Worm (Caenorhabditis elegans): ENCODE results near the gene R08D7.5.

R08D7.5 gene

DNA sequence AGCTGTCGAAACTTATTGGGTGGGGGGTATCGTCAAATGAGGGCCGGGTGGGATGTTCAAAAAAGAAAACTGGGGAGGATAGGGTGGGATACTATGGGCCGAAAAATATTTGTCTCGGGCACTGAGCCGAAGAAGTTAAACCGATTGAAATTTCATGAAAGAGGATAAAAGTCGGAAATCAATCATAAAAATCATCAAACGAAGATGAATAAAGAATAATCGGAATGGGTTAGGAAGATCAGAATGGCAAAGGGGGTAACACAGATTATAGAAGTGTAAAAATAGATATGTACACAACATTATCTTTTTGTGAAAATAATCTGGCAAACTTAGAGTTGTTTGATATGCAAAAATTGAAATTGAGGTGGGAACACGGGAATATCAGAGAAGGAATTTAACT, 18.4 kb upstream of the R08D7.5 start:
- no peak for TF ChIP-seq tab-1 (GFP tag; IDR thresholded peaks at IDR 0.05)
- TF ChIP-seq ztf-23 (GFP tag; IDR thresholded peaks at IDR 0.05) = no peak
- no peak for TF ChIP-seq flt-1 (GFP tag; IDR thresholded peaks at IDR 0.05)
- no peak for TF ChIP-seq ztf-29 (GFP tag; IDR thresholded peaks at IDR 0.05)
- TF ChIP-seq cog-1 (tag; optimal IDR thresholded peaks at IDR 0.05) = no peak
- no peak for TF ChIP-seq klf-2 (GFP tag; conservative IDR thresholded peaks at IDR 0.05)
- no peak for TF ChIP-seq T22C8.4 (GFP tag; IDR thresholded peaks at IDR 0.05)
- TF ChIP-seq med-1 (GFP tag; optimal IDR thresholded peaks at IDR 0.05; ENCODE audit: insufficient read depth) = no peak
- no peak for TF ChIP-seq ref-1 (GFP tag; conservative IDR thresholded peaks at IDR 0.05)

DNA sequence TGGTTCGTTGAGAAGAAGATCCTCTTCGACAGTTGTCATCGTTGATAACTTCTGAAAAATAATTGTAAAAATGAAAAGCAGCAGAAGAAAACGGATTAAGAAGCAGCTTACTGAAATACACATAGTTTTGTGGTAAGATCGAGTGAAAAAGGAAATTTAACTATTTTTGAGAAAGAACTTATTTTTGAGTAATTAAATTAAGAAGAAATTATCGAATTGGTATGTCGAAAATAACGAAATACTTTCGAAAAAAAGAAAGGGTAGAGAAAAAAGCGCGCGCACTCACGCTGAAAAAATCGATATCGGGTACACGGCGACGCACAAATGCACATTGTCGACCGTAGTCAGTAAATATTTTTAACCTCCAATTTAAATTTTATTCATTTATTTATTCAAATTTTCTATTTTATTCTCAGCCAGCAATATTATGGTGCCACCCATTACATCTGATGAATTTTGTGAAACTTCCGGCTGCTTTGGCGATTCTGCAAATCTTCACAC, 17.7 kb upstream of the R08D7.5 start, which contains the start of the genes ZK643.5 and ZK643.2:
TSS of gene ZK643.5 (minus strand) at position 51 of the 501 bp plus-strand sequence.
TSS of gene ZK643.2 (plus strand) at position 395 of the 501 bp plus-strand sequence.
- TF ChIP-seq ztf-23 (GFP tag; IDR thresholded peaks at IDR 0.05) (no peak), T22C8.4 (GFP tag; IDR thresholded peaks at IDR 0.05) (peak; percentile 99)

DNA sequence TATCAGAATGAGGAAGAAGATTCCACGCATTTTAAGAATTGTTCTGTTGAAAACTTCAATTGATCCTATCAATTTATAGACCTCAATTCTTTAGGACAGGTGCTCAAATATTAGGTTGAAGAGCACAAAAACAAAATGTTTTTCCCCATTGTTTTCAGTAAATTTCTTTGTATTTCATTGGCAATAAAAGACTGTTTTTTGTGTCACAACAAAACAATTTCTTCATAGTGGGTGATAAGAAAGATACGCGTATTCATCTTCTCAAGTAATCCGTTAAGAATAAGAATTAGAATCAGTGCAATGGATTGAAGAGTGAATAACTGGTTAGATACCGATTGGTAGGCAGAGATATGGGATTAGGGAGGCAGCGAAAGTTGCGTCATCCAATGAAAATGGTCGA, 13.3 kb upstream of the R08D7.5 start, which contains the start of gene ZK643.6:
TSS of gene ZK643.6 (minus strand) at position 101 of the 400 bp plus-strand sequence.
- TF ChIP-seq med-1 (GFP tag; optimal IDR thresholded peaks at IDR 0.05; ENCODE audit: insufficient read depth) = no peak
- no peak for TF ChIP-seq klf-2 (GFP tag; conservative IDR thresholded peaks at IDR 0.05)
- TF ChIP-seq ref-1 (GFP tag; conservative IDR thresholded peaks at IDR 0.05) = no peak
- TF ChIP-seq flt-1 (GFP tag; IDR thresholded peaks at IDR 0.05) = no peak
- TF ChIP-seq cog-1 (tag; optimal IDR thresholded peaks at IDR 0.05) = no peak
- no peak for TF ChIP-seq ztf-29 (GFP tag; IDR thresholded peaks at IDR 0.05)

DNA sequence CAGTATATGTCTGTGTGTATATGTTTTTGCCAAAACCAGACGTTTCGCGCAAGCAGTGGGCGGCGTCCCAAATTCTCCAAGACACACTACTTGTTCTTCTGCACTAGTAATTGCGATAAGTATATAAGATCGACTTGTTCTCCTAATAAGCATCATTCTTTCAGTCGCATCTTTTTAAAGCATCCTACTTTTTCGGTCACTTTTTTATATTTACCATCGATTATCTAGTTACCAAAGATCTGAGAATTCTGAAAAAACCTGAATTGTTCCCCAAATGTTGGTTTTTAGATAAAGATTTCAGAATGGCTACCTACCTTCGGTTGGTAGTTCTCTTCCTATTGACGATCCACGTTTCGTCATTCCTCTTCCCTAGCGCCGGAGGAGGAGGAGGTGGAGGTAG, 11.9 kb upstream of the R08D7.5 start, which contains the start of gene grl-25:
TSS of gene grl-25 (plus strand) at position 301 of the 400 bp plus-strand sequence.
- TF ChIP-seq med-1 (GFP tag; optimal IDR thresholded peaks at IDR 0.05; ENCODE audit: insufficient read depth) = no peak
- TF ChIP-seq cog-1 (tag; optimal IDR thresholded peaks at IDR 0.05) = no peak
- TF ChIP-seq flt-1 (GFP tag; IDR thresholded peaks at IDR 0.05) = no peak
- TF ChIP-seq ztf-29 (GFP tag; IDR thresholded peaks at IDR 0.05) = no peak
- TF ChIP-seq klf-2 (GFP tag; conservative IDR thresholded peaks at IDR 0.05) = no peak
- no peak for TF ChIP-seq ztf-23 (GFP tag; IDR thresholded peaks at IDR 0.05)
- no peak for TF ChIP-seq tab-1 (GFP tag; IDR thresholded peaks at IDR 0.05)
- no peak for TF ChIP-seq ref-1 (GFP tag; conservative IDR thresholded peaks at IDR 0.05)

DNA sequence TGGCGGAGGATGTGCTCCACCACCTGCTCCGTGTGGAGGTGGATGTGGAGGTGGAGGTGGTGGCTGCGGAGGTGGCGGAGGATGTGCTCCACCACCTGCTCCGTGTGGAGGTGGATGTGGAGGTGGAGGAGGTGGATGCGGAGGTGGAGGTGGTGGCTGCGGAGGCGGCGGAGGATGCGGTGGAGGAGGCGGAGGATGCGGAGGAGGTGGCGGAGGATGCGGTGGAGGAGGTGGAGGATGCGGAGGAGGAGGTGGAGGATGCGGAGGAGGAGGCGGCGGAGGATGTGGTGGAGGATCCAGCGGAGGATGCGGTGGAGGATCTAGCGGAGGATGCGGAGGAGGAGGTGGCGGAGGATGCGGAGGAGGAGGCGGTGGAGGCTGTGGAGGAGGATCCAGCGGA, 11.5 kb upstream of the R08D7.5 start:
- TF ChIP-seq T22C8.4 (GFP tag; IDR thresholded peaks at IDR 0.05) (no peak), med-1 (GFP tag; optimal IDR thresholded peaks at IDR 0.05; ENCODE audit: insufficient read depth) (no peak), klf-2 (GFP tag; conservative IDR thresholded peaks at IDR 0.05) (no peak), ztf-29 (GFP tag; IDR thresholded peaks at IDR 0.05) (no peak), tab-1 (GFP tag; IDR thresholded peaks at IDR 0.05) (no peak), cog-1 (tag; optimal IDR thresholded peaks at IDR 0.05) (no peak), ref-1 (GFP tag; conservative IDR thresholded peaks at IDR 0.05) (no peak), ztf-23 (GFP tag; IDR thresholded peaks at IDR 0.05) (no peak), flt-1 (GFP tag; IDR thresholded peaks at IDR 0.05) (no peak)

DNA sequence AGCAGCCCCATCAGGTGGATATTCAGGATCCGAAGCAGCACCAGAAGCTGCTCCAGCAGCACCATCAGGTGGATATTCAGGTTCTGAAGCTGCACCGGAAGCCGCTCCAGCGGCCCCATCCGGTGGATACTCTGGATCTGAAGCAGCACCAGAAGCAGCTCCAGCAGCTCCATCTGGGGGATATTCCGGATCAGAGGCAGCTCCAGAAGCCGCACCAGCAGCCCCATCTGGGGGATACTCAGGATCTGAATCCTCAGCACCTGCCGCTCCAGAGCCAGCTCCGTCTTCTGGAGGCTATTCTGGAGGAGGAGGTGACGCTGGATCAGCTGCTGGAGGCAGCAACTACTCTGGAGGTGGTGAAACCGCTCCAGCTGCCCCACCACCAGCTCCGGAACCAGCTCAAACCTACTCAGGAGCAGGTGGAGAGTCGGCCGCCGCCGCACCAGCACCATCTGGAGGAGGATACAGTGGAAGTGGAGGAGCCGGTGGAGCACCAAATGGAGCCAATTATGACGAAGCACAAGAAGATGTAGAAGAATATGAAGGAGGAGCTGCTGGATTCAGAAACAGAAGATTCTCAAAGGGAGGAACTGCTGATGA, 9.1 kb upstream of the R08D7.5 start:
- TF ChIP-seq ztf-23 (GFP tag; IDR thresholded peaks at IDR 0.05) (0 out of 2 replicates have a peak, but pooled peaks have one; percentile 55), flt-1 (GFP tag; IDR thresholded peaks at IDR 0.05) (no peak)

DNA sequence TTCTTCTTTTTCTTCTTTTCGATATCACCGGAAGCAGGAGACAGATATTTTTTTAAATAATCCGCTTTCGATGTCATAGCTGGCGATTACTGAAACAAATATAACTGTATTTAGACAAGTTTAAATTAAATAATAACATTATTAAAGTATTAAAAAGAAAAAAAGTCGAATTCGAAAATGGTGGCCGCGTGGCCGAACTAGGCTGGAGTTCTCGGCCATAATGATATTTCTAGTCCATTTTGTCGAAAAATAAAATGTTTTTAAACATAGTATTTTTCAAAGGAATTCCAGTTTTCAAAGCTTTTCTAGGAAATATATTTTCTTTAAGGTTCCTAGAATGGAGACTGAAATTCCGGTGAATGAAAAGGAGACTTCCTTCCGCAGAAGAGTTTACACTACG, 6.3 kb upstream of the R08D7.5 start, which contains the start of the genes bud-13 and rpap-2:
TSS of gene bud-13 (minus strand) at position 89 of the 400 bp plus-strand sequence.
TSS of gene rpap-2 (plus strand) at position 329 of the 400 bp plus-strand sequence.
- TF ChIP-seq ztf-29 (GFP tag; IDR thresholded peaks at IDR 0.05) = no peak
- TF ChIP-seq ref-1 (GFP tag; conservative IDR thresholded peaks at IDR 0.05) = no peak
- no peak for TF ChIP-seq klf-2 (GFP tag; conservative IDR thresholded peaks at IDR 0.05)
- TF ChIP-seq med-1 (GFP tag; optimal IDR thresholded peaks at IDR 0.05; ENCODE audit: insufficient read depth) = no peak
- no peak for TF ChIP-seq T22C8.4 (GFP tag; IDR thresholded peaks at IDR 0.05)
- TF ChIP-seq flt-1 (GFP tag; IDR thresholded peaks at IDR 0.05) = no peak
- no peak for TF ChIP-seq ztf-23 (GFP tag; IDR thresholded peaks at IDR 0.05)
- TF ChIP-seq tab-1 (GFP tag; IDR thresholded peaks at IDR 0.05) = no peak
- TF ChIP-seq cog-1 (tag; optimal IDR thresholded peaks at IDR 0.05) = no peak

DNA sequence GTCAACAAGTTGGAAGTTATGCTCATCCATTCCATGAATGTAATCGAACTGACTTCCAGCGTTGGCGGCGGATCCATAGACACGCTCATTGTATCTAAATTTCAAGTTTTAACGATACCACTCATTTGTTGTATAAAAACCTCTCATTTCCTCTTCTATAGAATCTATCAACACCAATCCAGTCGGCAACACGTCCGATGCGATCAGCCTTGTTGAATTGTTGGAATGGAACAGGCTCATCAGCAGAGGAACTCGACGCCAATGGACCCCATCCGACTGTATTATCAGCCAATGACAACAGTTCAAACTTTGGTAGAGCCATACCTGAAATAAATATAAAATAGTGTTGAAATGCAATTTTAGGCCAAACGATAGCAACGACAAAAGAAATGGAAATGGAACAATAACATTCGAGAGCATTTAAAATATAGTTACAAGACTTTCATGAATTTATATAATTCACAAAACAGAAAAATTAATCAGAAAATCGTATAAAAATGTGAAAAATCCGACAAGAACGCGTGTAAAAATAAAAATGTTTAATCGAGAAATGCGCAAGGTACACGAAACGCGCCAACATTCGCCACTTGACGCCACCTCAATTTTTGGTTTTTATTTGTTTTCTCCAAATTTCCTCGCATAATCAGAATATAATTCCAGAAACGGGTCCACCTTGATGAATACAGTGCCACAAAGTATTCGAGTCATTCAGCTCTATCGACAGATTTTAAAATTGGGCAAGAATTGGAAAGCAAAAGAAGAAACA, 2.5 kb upstream of the R08D7.5 start, which contains the start of the genes eif-3.D and R08D7.4:
TSS of gene eif-3.D (minus strand) at position 324 of the 766 bp plus-strand sequence.
TSS of gene R08D7.4 (plus strand) at position 638 of the 766 bp plus-strand sequence.
- peak; percentile 54 for TF ChIP-seq med-1 (GFP tag; optimal IDR thresholded peaks at IDR 0.05; ENCODE audit: insufficient read depth)
- TF ChIP-seq ref-1 (GFP tag; conservative IDR thresholded peaks at IDR 0.05) = no peak
- peak; percentile 66; the same call in 1 of the 2 replicates for TF ChIP-seq ztf-23 (GFP tag; IDR thresholded peaks at IDR 0.05)
- TF ChIP-seq ztf-29 (GFP tag; IDR thresholded peaks at IDR 0.05) = no peak
- TF ChIP-seq klf-2 (GFP tag; conservative IDR thresholded peaks at IDR 0.05) = no peak
- no peak for TF ChIP-seq cog-1 (tag; optimal IDR thresholded peaks at IDR 0.05)
- TF ChIP-seq flt-1 (GFP tag; IDR thresholded peaks at IDR 0.05) = 0 out of 2 replicates have a peak, but pooled peaks have one; percentile 47
- TF ChIP-seq T22C8.4 (GFP tag; IDR thresholded peaks at IDR 0.05) = no peak
- TF ChIP-seq tab-1 (GFP tag; IDR thresholded peaks at IDR 0.05) = peak; percentile 57; the same call in 1 of the 2 replicates

DNA sequence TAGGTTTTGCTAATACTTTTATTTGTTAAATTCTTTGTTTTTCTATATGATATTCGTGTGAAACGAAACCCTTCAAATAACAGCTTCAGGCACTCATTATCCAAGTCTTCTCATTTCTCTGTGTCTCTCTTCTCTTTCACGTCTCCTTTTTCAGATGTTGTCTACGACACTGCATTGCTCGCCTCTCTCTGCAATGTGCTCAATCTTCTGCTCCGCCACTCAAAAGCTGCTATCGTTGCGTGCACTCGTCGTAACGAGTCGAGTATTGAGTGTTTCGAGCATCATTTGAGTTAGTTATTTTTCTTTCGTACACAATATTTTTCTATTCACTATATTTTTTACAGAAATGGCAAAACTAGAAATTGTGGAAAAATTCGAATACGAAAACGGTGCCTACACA, 763 bp upstream of the R08D7.5 start:
- TF ChIP-seq ref-1 (GFP tag; conservative IDR thresholded peaks at IDR 0.05) = no peak
- no peak for TF ChIP-seq T22C8.4 (GFP tag; IDR thresholded peaks at IDR 0.05)
- TF ChIP-seq med-1 (GFP tag; optimal IDR thresholded peaks at IDR 0.05; ENCODE audit: insufficient read depth) = no peak
- no peak for TF ChIP-seq klf-2 (GFP tag; conservative IDR thresholded peaks at IDR 0.05)
- TF ChIP-seq ztf-23 (GFP tag; IDR thresholded peaks at IDR 0.05) = no peak
- TF ChIP-seq tab-1 (GFP tag; IDR thresholded peaks at IDR 0.05) = no peak
- no peak for TF ChIP-seq ztf-29 (GFP tag; IDR thresholded peaks at IDR 0.05)
- TF ChIP-seq flt-1 (GFP tag; IDR thresholded peaks at IDR 0.05) = no peak
- TF ChIP-seq cog-1 (tag; optimal IDR thresholded peaks at IDR 0.05) = no peak

Measured in whole organism, midembryonic.